Fruit fly (Drosophila melanogaster) S2 (cell line): ENCODE measurements around the gene Ist1.

Source experiments
- CG8478 ChIP-seq: fragments of >200 bp; optimal IDR thresholded peaks from 2 replicates; lab custom pipeline; 2018
- CTCF ChIP-seq, 2 experiments: fragments of >200 bp; optimal IDR thresholded peaks; 2 replicates each; lab custom pipeline; 2018

dm6 chr3L:6767153-6767552 lies 10.9 kb upstream of the Ist1 start:
- TF ChIP-seq CG8478 (no peak), CTCF (optimal IDR thresholded peaks at IDR 0.05; lab: Kevin White, UChicago) (no peak)
